Worm (Caenorhabditis elegans): ENCODE results near the gene mtrr-1.

mtrr-1 gene

ce11 chrII:9289127-9289526 is 3.4 kb downstream of the mtrr-1 start:
- TF ChIP-seq fkh-10 (GFP tag; optimal IDR thresholded peaks at IDR 0.05) (no peak), nhr-85 (tag) (peak; percentile 21)

ce11 chrII:9291632-9292031 is 5.9 kb downstream of the mtrr-1 start, which contains the start of gene acs-7:
acs-7 (plus strand) TSS chrII:9292017.
- no peak for TF ChIP-seq unc-86 (tag; optimal IDR thresholded peaks at IDR 0.05)
- no peak for TF ChIP-seq xbp-1 (tag; optimal IDR thresholded peaks at IDR 0.05)
- TF ChIP-seq nhr-71 (tag; optimal IDR thresholded peaks at IDR 0.05) = peak; percentile 10
- peak; percentile 64 for TF ChIP-seq pqm-1 (tag; optimal IDR thresholded peaks at IDR 0.05)
- TF ChIP-seq unc-130 (tag; optimal IDR thresholded peaks at IDR 0.05) = no peak
- TF ChIP-seq aha-1 (tag; optimal IDR thresholded peaks at IDR 0.05) = no peak
- peak; percentile 21 for TF ChIP-seq nhr-90 (tag; optimal IDR thresholded peaks at IDR 0.05; ENCODE audit: poor library complexity)
- TF ChIP-seq sup-37 (GFP tag; optimal IDR thresholded peaks at IDR 0.05) = no peak
- TF ChIP-seq nhr-84 (tag; optimal IDR thresholded peaks at IDR 0.05) = no peak
- TF ChIP-seq egl-13 (tag; optimal IDR thresholded peaks at IDR 0.05) = no peak
- no peak for TF ChIP-seq snu-23 (GFP tag; optimal IDR thresholded peaks at IDR 0.05)
- no peak for TF ChIP-seq nhr-12 (tag; optimal IDR thresholded peaks at IDR 0.05)
- TF ChIP-seq lin-14 (GFP tag; optimal IDR thresholded peaks at IDR 0.05) = peak; percentile 41
- peak; percentile 94 for TF ChIP-seq elt-2 (tag; optimal IDR thresholded peaks at IDR 0.05)
- TF ChIP-seq nhr-47 (tag; optimal IDR thresholded peaks at IDR 0.05) = no peak
- no peak for TF ChIP-seq ceh-82 (tag; optimal IDR thresholded peaks at IDR 0.05)
- no peak for TF ChIP-seq nhr-85 (tag)
- peak; percentile 42 for TF ChIP-seq nhr-20 (tag; optimal IDR thresholded peaks at IDR 0.05)
- no peak for TF ChIP-seq C34B4.2 (tag; optimal IDR thresholded peaks at IDR 0.05)
- no peak for TF ChIP-seq fkh-8 (tag; optimal IDR thresholded peaks at IDR 0.05)
- TF ChIP-seq blmp-1 (tag; optimal IDR thresholded peaks at IDR 0.05) = peak; percentile 8
- TF ChIP-seq hpl-2 (GFP tag; optimal IDR thresholded peaks at IDR 0.05) = no peak
- no peak for TF ChIP-seq ets-5 (GFP tag; IDR thresholded peaks at IDR 0.05)
- TF ChIP-seq lin-35 (GFP tag; optimal IDR thresholded peaks at IDR 0.05) = peak in 1 of 2 experiments; percentile 37
- TF ChIP-seq mab-9 (GFP tag; IDR thresholded peaks at IDR 0.05) = no peak
- TF ChIP-seq ztf-4 (tag; optimal IDR thresholded peaks at IDR 0.05) = no peak
- no peak for TF ChIP-seq nhr-19 (GFP tag; conservative IDR thresholded peaks at IDR 0.05)
- no peak for TF ChIP-seq grh-1 (GFP tag; IDR thresholded peaks at IDR 0.05)
- no peak for TF ChIP-seq fos-1 (tag; optimal IDR thresholded peaks at IDR 0.05)
- TF ChIP-seq ceh-8 (GFP tag; optimal IDR thresholded peaks at IDR 0.05) = no peak
- TF ChIP-seq dpl-1 (GFP tag; optimal IDR thresholded peaks at IDR 0.05) = no peak
- no peak for TF ChIP-seq Y116A8C.19 (tag; optimal IDR thresholded peaks at IDR 0.05; ENCODE audit: borderline replicate concordance)
- no peak for TF ChIP-seq lsy-2 (tag; optimal IDR thresholded peaks at IDR 0.05)

ce11 chrII:9295678-9296077 is 9.9 kb downstream of the mtrr-1 start, which contains the start of gene C01G6.9:
C01G6.9 (minus strand) TSS chrII:9295818.
- TF ChIP-seq blmp-1 (tag; optimal IDR thresholded peaks at IDR 0.05) (peak; percentile 66), aha-1 (tag; optimal IDR thresholded peaks at IDR 0.05) (no peak), lin-14 (GFP tag; optimal IDR thresholded peaks at IDR 0.05) (no peak), efl-1 (optimal IDR thresholded peaks at IDR 0.05) (no peak), efl-1 (GFP tag; optimal IDR thresholded peaks at IDR 0.05 in 1 of 2) (peak in 1 of 2 experiments; percentile 84)

ce11 chrII:9299679-9300078 is 13.9 kb downstream of the mtrr-1 start:
- TF ChIP-seq nhr-20 (tag; optimal IDR thresholded peaks at IDR 0.05) (no peak), dsc-1 (tag; optimal IDR thresholded peaks at IDR 0.05) (peak; percentile 5), nhr-71 (tag; optimal IDR thresholded peaks at IDR 0.05) (peak; percentile 38), snu-23 (GFP tag; optimal IDR thresholded peaks at IDR 0.05) (peak; percentile 3), sup-37 (GFP tag; optimal IDR thresholded peaks at IDR 0.05) (no peak), mab-9 (GFP tag; IDR thresholded peaks at IDR 0.05) (0 out of 2 replicates have a peak, but pooled peaks have one; percentile 46), lin-14 (GFP tag; optimal IDR thresholded peaks at IDR 0.05) (peak; percentile 52), rnt-1 (tag; optimal IDR thresholded peaks at IDR 0.05) (peak; percentile 69), lsy-2 (tag; optimal IDR thresholded peaks at IDR 0.05) (peak in 1 of 2 experiments; percentile 23)

Measured in whole organism, L1 larva.